Worm (Caenorhabditis elegans) whole organism, dauer: ENCODE results near the gene kin-4.

ENCODE experiments used
- unc-62 ChIP-seq: sonication (generic microtip); optimal IDR thresholded peaks from 2 replicates; lab custom pipeline; 2017; ENCODE audit warnings: missing biosample characterization, missing genetic modification reagents, missing genetic modification characterization

Gene kin-4

ce11 chrIV:11480027-11480896, 54.7 kb downstream of the kin-4 start, which contains the start of the genes mbf-1 and nse-4:
TSS of gene mbf-1 (minus strand) at chrIV:11480369.
TSS of gene nse-4 (plus strand) at chrIV:11480846.
- no peak for TF ChIP-seq unc-62 (GFP tag; lab: Kevin White, UChicago)

- TF ChIP-seq unc-62 (GFP tag; lab: Kevin White, UChicago): no peak
Measured at ce11 chrIV:11486859-11487258, 61.3 kb downstream of the kin-4 start.

- TF ChIP-seq unc-62 (GFP tag; lab: Kevin White, UChicago): no peak
Measured at ce11 chrIV:11487889-11488556, 62.5 kb downstream of the kin-4 start.

- no peak for TF ChIP-seq unc-62 (GFP tag; lab: Kevin White, UChicago)
Measured at ce11 chrIV:11489077-11489476, 63.5 kb downstream of the kin-4 start.

ce11 chrIV:11489610-11490339, 64.2 kb downstream of the kin-4 start:
- no peak for TF ChIP-seq unc-62 (GFP tag; lab: Kevin White, UChicago)

ce11 chrIV:11491422-11491821, 65.9 kb downstream of the kin-4 start:
- no peak for TF ChIP-seq unc-62 (GFP tag; lab: Kevin White, UChicago)

ce11 chrIV:11492345-11492744, 66.8 kb downstream of the kin-4 start:
- TF ChIP-seq unc-62 (GFP tag; lab: Kevin White, UChicago): no peak

ce11 chrIV:11493899-11494298, 68.4 kb downstream of the kin-4 start:
- no peak for TF ChIP-seq unc-62 (GFP tag; lab: Kevin White, UChicago)

- TF ChIP-seq unc-62 (GFP tag; lab: Kevin White, UChicago): no peak
Measured at ce11 chrIV:11494924-11495323, 69.4 kb downstream of the kin-4 start.
